Fruit fly (Drosophila melanogaster): Measurements from ENCODE around the gene InR.

InR gene

DNA sequence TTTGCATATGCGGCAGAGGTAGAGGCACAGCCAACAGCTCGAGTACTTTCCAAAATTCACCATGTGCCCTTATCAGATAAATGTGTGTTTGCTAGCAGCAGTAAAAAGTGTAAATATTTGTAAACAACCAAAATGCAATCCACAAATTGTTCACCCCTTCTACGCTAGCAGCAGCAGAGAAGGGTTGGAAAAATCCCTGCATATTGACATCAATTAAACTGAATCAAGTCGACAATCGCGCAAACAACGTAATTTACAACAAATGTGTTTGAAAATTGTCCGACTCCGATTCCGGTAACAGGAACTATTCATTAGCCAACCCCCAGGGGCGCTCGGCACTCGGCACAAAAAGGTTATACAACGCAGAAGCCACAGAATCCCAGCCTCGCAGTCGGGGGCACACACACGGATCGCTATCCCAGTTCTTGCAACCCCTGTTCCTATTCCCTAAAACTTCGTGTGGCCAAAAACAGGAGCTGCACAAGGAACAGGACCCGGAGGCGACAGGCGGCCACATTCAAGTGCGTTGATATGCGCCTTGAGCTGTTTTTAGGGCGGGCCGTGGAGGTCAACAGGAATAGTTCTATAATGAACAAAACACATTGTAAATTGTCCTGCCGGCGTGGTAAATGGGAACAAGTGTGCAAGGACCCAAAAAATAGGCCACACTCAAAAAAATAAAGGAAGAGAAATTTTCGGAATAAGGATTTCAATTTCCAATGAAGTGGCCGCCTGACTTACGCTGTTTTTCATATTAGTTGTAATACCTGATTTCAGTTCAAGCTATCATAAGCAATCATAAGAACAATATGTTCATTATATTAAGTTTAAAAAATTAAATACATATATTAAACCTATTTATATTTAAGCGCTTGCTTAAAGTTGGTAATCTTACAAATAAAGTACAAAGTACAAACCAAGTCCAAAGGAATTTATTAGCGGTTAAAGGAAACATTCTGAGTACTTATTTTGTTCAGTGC lies 84.1 kb downstream of the InR start:
- TF ChIP-seq tai (GFP tag; optimal IDR thresholded peaks at IDR 0.05) (no peak), GATAd (GFP tag; optimal IDR thresholded peaks at IDR 0.05) (no peak), dl (GFP tag; optimal IDR thresholded peaks at IDR 0.05; ENCODE audit: insufficient read depth in 1 of 2, partially characterized antibody in 2 of 2) (no peak), psq (GFP tag; optimal IDR thresholded peaks at IDR 0.05) (no peak), usp (GFP tag; optimal IDR thresholded peaks at IDR 0.05) (no peak), Sp1 (GFP tag; optimal IDR thresholded peaks at IDR 0.05) (no peak)

DNA sequence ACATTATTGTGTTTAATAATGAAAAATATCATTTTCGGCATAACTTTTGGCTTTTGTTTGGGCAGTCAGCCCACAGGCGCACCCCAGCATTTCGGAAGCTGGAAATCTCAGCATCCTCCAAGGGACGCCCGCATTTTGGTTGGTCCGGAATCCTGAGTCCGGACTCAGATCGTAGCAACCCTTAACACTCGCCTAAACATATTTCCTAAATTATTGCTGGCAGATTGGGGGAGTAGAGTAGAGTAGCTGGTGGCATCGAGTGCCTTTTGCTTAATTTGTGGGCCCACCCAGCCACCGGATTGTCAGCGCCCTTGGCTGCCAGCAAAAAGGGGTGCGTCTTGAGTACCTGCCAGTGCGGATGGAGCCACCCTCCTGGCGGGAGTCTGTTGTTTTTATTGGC lies 84.9 kb downstream of the InR start:
- no peak for TF ChIP-seq CrebA (GFP tag; optimal IDR thresholded peaks at IDR 0.05; ENCODE audit: borderline replicate concordance)

DNA sequence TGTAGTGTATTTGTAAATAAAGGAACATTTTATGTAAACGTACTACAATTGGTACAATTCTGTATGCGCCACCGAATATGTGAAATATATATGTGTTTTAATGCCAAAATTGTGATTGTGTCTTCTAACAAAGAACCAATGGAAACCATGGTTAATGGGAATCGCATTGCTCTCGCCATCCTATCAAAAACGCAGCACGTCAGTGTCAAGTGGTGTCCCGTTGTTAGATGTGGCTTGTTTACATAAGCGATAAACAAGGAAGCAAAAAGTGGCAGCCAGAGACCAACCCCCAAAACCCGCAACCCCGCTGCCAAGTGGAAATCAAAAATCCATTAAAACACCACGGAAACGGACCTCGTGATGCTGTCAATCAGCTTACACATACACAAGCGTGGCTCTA lies 90.6 kb downstream of the InR start:
- TF ChIP-seq Sp1 (GFP tag; optimal IDR thresholded peaks at IDR 0.05) (no peak), jim (GFP tag; optimal IDR thresholded peaks at IDR 0.05) (no peak), lola (GFP tag; optimal IDR thresholded peaks at IDR 0.05) (no peak), h (GFP tag; optimal IDR thresholded peaks at IDR 0.05) (no peak), psq (GFP tag; optimal IDR thresholded peaks at IDR 0.05) (no peak), OdsH (GFP tag; optimal IDR thresholded peaks at IDR 0.05) (no peak), dsf (GFP tag; optimal IDR thresholded peaks at IDR 0.05; ENCODE audit: borderline replicate concordance) (no peak), dl (GFP tag; optimal IDR thresholded peaks at IDR 0.05; ENCODE audit: insufficient read depth in 1 of 2, partially characterized antibody in 2 of 2) (no peak), tai (GFP tag; optimal IDR thresholded peaks at IDR 0.05) (no peak), Rel (GFP tag; optimal IDR thresholded peaks at IDR 0.05) (no peak), Rel (tag; optimal IDR thresholded peaks at IDR 0.05) (no peak), CrebA (GFP tag; optimal IDR thresholded peaks at IDR 0.05; ENCODE audit: borderline replicate concordance) (no peak), Abd-B (GFP tag; optimal IDR thresholded peaks at IDR 0.05) (no peak), N (GFP tag; optimal IDR thresholded peaks at IDR 0.05) (no peak), Hr83 (GFP tag; optimal IDR thresholded peaks at IDR 0.05; ENCODE audit: poor library complexity, severe bottlenecking) (no peak), fru (GFP tag; optimal IDR thresholded peaks at IDR 0.05) (no peak), usp (GFP tag; optimal IDR thresholded peaks at IDR 0.05) (no peak), foxo (GFP tag; optimal IDR thresholded peaks at IDR 0.05) (no peak), woc (GFP tag; optimal IDR thresholded peaks at IDR 0.05) (no peak), sage (GFP tag; optimal IDR thresholded peaks at IDR 0.05) (no peak), Myc (optimal IDR thresholded peaks at IDR 0.05) (no peak)

DNA sequence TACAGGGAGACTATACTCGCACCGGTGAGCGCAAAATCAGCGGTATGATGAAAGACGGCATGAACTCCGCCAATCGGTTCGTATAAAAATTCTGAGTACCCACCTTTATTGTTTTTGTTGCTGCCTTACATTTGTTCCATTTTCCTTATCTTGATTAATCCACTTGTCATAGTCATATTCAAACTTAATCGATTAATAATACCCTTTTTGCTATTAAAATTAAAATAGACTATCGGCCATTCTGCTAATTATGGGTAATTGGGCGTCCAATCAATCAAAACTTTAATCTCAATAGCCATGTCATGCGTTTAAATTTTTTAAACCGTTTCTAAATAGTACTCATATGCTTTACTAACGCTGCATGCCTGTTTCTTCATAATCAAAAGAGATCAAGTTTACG lies 94.5 kb downstream of the InR start:
- TF ChIP-seq dl (GFP tag; optimal IDR thresholded peaks at IDR 0.05; ENCODE audit: insufficient read depth in 1 of 2, partially characterized antibody in 2 of 2), result no peak
- no peak for TF ChIP-seq tai (GFP tag; optimal IDR thresholded peaks at IDR 0.05)
- no peak for TF ChIP-seq usp (GFP tag; optimal IDR thresholded peaks at IDR 0.05)
- TF ChIP-seq sv (GFP tag; optimal IDR thresholded peaks at IDR 0.05), result no peak
- no peak for TF ChIP-seq lola (GFP tag; optimal IDR thresholded peaks at IDR 0.05)
- no peak for TF ChIP-seq Rel (GFP tag; optimal IDR thresholded peaks at IDR 0.05)
- no peak for TF ChIP-seq Rel (tag; optimal IDR thresholded peaks at IDR 0.05)
- TF ChIP-seq fru (GFP tag; optimal IDR thresholded peaks at IDR 0.05), result no peak
- TF ChIP-seq CrebA (GFP tag; optimal IDR thresholded peaks at IDR 0.05; ENCODE audit: borderline replicate concordance), result no peak
- no peak for TF ChIP-seq woc (GFP tag; optimal IDR thresholded peaks at IDR 0.05)
- no peak for TF ChIP-seq foxo (GFP tag; optimal IDR thresholded peaks at IDR 0.05)
- TF ChIP-seq h (GFP tag; optimal IDR thresholded peaks at IDR 0.05), result no peak
- TF ChIP-seq CG9705 (GFP tag; optimal IDR thresholded peaks at IDR 0.05), result no peak

DNA sequence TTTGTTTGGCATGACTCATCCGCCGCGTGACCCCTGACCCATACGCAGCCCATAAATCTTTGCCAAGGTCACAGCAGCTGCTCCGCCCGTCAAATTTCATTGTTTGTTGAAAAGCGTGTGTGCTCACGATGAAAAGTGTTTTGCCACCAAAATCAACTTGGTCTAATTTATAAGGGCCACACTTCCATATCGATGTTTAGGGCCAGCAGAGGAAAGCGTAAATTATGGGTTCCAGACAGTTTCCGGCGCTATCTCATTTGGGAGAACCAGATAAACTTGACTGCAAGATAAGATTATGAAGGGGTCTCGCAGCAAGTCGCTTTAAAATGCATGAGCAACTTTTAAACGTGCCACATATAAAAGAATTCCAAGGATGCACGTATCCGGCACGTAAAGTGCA lies 97.3 kb downstream of the InR start:
- no peak for TF ChIP-seq Sp1 (GFP tag; optimal IDR thresholded peaks at IDR 0.05)
- no peak for TF ChIP-seq ey (GFP tag; optimal IDR thresholded peaks at IDR 0.05)
- no peak for TF ChIP-seq Jra (GFP tag; optimal IDR thresholded peaks at IDR 0.05)
- TF ChIP-seq Vsx2 (GFP tag; optimal IDR thresholded peaks at IDR 0.05; ENCODE audit: partially characterized antibody), result no peak
- TF ChIP-seq pan (optimal IDR thresholded peaks at IDR 0.05), result no peak
- no peak for TF ChIP-seq fru (GFP tag; optimal IDR thresholded peaks at IDR 0.05)
- TF ChIP-seq dsf (GFP tag; optimal IDR thresholded peaks at IDR 0.05; ENCODE audit: borderline replicate concordance), result no peak
- TF ChIP-seq N (GFP tag; optimal IDR thresholded peaks at IDR 0.05), result no peak

All from whole organism, wandering third instar larva.